Worm (Caenorhabditis elegans) whole organism, L2 larva: ENCODE data around the gene Y38E10A.2.

Experiments used
- alr-1 ChIP-seq: fragments of 150-350 bp; optimal IDR thresholded peaks from 2 replicates; lab custom pipeline; 2014; ENCODE audit warnings: missing biosample characterization, missing genetic modification characterization
- ama-1 ChIP-seq: fragments of 150-350 bp; optimal IDR thresholded peaks from 2 replicates; lab custom pipeline; 2018; ENCODE audit warnings: inconsistent platforms
- blmp-1 ChIP-seq: sonication (generic microtip); optimal IDR thresholded peaks from 2 replicates; lab custom pipeline; 2017; ENCODE audit warnings: missing genetic modification characterization, mild to moderate bottlenecking, missing compliant biosample characterization, antibody characterized with exemption, moderate library complexity; ENCODE audit not compliant: insufficient read depth
- egl-27 ChIP-seq: sonication (generic microtip); optimal IDR thresholded peaks from 3 replicates; lab custom pipeline; 2017; ENCODE audit warnings: missing biosample characterization, missing genetic modification reagents, missing genetic modification characterization
- nhr-11 ChIP-seq: fragments of 150-350 bp; optimal IDR thresholded peaks from 2 replicates; lab custom pipeline; 2014; ENCODE audit warnings: missing biosample characterization, missing genetic modification characterization
- nhr-77 ChIP-seq: fragments of 150-350 bp; optimal IDR thresholded peaks from 2 replicates; lab custom pipeline; 2014; ENCODE audit warnings: missing biosample characterization, missing genetic modification characterization
- peb-1 ChIP-seq: fragments of 150-350 bp; optimal IDR thresholded peaks from 2 replicates; lab custom pipeline; 2014; ENCODE audit warnings: missing biosample characterization, missing genetic modification characterization
- unc-39 ChIP-seq: fragments of 150-350 bp; optimal IDR thresholded peaks from 2 replicates; lab custom pipeline; 2014; ENCODE audit warnings: missing biosample characterization, missing genetic modification characterization
- ztf-11 ChIP-seq: sonication (generic microtip); optimal IDR thresholded peaks from 2 replicates; lab custom pipeline; 2017; ENCODE audit warnings: missing biosample characterization, missing genetic modification characterization

DNA sequence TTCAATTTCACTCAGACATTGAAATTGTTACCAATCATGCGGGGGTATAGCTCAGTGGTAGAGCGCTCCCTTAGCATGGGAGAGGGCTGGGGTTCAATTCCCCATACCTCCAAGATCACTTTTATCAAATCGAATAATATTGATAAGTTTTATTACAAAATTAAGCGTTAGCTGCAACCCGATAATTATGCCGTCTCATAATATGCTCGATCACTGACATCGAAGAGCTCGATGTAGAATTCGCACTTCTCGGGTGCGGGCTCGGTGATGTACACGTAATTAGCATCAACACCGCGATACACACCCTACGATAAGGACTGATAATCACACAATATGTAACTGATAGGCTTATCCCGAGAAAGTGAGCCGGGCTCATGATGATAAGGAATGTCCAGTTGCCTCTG, 30.8 kb downstream of the Y38E10A.2 start:
- TF ChIP-seq alr-1 (tag; lab: Kevin White, UChicago), result no peak
- no peak for TF ChIP-seq egl-27 (tag; lab: Kevin White, UChicago)
- no peak for TF ChIP-seq peb-1 (tag; lab: Kevin White, UChicago)
- no peak for TF ChIP-seq ztf-11 (tag; lab: Kevin White, UChicago)
- TF ChIP-seq unc-39 (tag; lab: Kevin White, UChicago), result no peak
- no peak for TF ChIP-seq nhr-77 (tag; lab: Kevin White, UChicago)
- TF ChIP-seq blmp-1 (tag; lab: Kevin White, UChicago), result no peak
- no peak for TF ChIP-seq ama-1
- no peak for TF ChIP-seq nhr-11 (tag; lab: Kevin White, UChicago)
